Fruit fly (Drosophila melanogaster) whole organism, embryonic: ENCODE results near the gene CG32855.

Source experiments
- Bteb2 ChIP-seq: fragments of 200-800 bp; sonication (Bioruptor generic); optimal IDR thresholded peaks from 2 replicates; lab custom pipeline; 2016; ENCODE audit warnings: missing biosample characterization, missing genetic modification characterization
- CG15269 ChIP-seq: fragments of 200-800 bp; sonication (Bioruptor generic); optimal IDR thresholded peaks from 2 replicates; lab custom pipeline; 2018; ENCODE audit warnings: missing biosample characterization, mild to moderate bottlenecking, missing genetic modification characterization, moderate library complexity
- CG1602 ChIP-seq: fragments of 200-800 bp; sonication (Bioruptor generic); optimal IDR thresholded peaks from 3 replicates; lab custom pipeline; 2016; ENCODE audit warnings: missing biosample characterization, missing genetic modification characterization
- D19A ChIP-seq: fragments of 200-800 bp; optimal IDR thresholded peaks from 3 replicates; lab custom pipeline; 2019; ENCODE audit warnings: missing biosample characterization, mild to moderate bottlenecking, missing genetic modification characterization, moderate library complexity
- Med ChIP-seq: fragments of 200-800 bp; sonication (Bioruptor generic); peaks from one replicate; lab custom pipeline; 2016; ENCODE audit warnings: missing biosample characterization, missing genetic modification characterization, mild to moderate bottlenecking, inconsistent platforms, moderate library complexity
- Mes4 ChIP-seq: fragments of 200-800 bp; sonication (Bioruptor generic); optimal IDR thresholded peaks from 2 replicates; lab custom pipeline; 2016; ENCODE audit warnings: missing biosample characterization, missing genetic modification characterization
- Xrp1 ChIP-seq: fragments of 200-800 bp; sonication (Bioruptor generic); IDR thresholded peaks from 2 replicates; pipeline ENCODE4 v1.3.6; 2022; ENCODE audit warnings: missing biosample characterization, missing genetic modification characterization
- ara ChIP-seq: fragments of 200-800 bp; sonication (Bioruptor generic); IDR thresholded peaks from 2 replicates; pipeline ENCODE4 v1.3.6; 2022; ENCODE audit warnings: missing biosample characterization, missing genetic modification characterization
- dmrt99B ChIP-seq: fragments of 200-800 bp; sonication (Bioruptor generic); optimal IDR thresholded peaks from 2 replicates; lab custom pipeline; 2018; ENCODE audit warnings: missing biosample characterization, mild to moderate bottlenecking, missing genetic modification characterization, moderate library complexity
- mirr ChIP-seq: fragments of 200-800 bp; sonication (Bioruptor generic); optimal IDR thresholded peaks from 3 replicates; lab custom pipeline; 2018; ENCODE audit warnings: missing biosample characterization, mild to moderate bottlenecking, missing genetic modification characterization
- pan ChIP-seq, 4 experiments: fragments of >200 bp in 3 of 4; fragments of 200-800 bp in 1 of 4; sonication (Bioruptor generic) in 1 of 4; optimal IDR thresholded peaks in 3 of 4; IDR thresholded peaks in 1 of 4; 2 replicates each; pipeline versions ENCODE4 v1.3.6 to Lab custom; 2017 to 2022; ENCODE audit warnings: missing biosample characterization in 2 of 4, missing genetic modification characterization in 2 of 4, mixed read lengths in 1 of 4
- pfk ChIP-seq: fragments of 200-800 bp; sonication (Bioruptor generic); optimal IDR thresholded peaks from 2 replicates; lab custom pipeline; 2018; ENCODE audit warnings: missing biosample characterization, mild to moderate bottlenecking, missing genetic modification characterization, moderate library complexity
- rib ChIP-seq: fragments of 200-800 bp; sonication (Bioruptor generic); IDR thresholded peaks from 2 replicates; pipeline ENCODE4 v1.3.6; 2022; ENCODE audit warnings: missing biosample characterization, missing genetic modification characterization
- sc ChIP-seq, 3 experiments: fragments of >200 bp in 2 of 3; fragments of 200-800 bp in 1 of 3; sonication (Bioruptor generic) in 1 of 3; optimal IDR thresholded peaks; 2 replicates in 2 of 3; 3 replicates in 1 of 3; lab custom pipeline; 2017; ENCODE audit warnings: mild to moderate bottlenecking in 1 of 3, missing biosample characterization in 1 of 3, missing genetic modification characterization in 1 of 3, missing genetic modification reagents in 1 of 3

- TF ChIP-seq Mes4 (GFP tag; lab: Kevin White, UChicago) (no peak), Xrp1 (GFP tag; lab: Robert Waterston, UW) (no peak), pan (optimal IDR thresholded peaks at IDR 0.05; lab: Kevin White, UChicago) (no peak), pan (GFP tag; optimal IDR thresholded peaks at IDR 0.05 in 1 of 2, IDR thresholded peaks at IDR 0.05 in 1 of 2) (no peak), CG1602 (no peak), Bteb2 (GFP tag; lab: Kevin White, UChicago) (no peak), pfk (GFP tag; lab: Kevin White, UChicago) (no peak), dmrt99B (tag; lab: Kevin White, UChicago) (no peak), ara (GFP tag; lab: Robert Waterston, UW) (no peak), sc (optimal IDR thresholded peaks at IDR 0.05; lab: Kevin White, UChicago) (no peak), sc (GFP tag; optimal IDR thresholded peaks at IDR 0.05; lab: Kevin White, UChicago) (no peak), CG15269 (tag; lab: Kevin White, UChicago) (no peak), mirr (GFP tag; lab: Kevin White, UChicago) (no peak), rib (no peak), Med (GFP tag; lab: Kevin White, UChicago) (no peak), D19A (tag; lab: Kevin White, UChicago) (no peak)
These were observed 51.2 kb downstream of the CG32855 start for dm6 chr3R:16029584-16029983.
